Worm (Caenorhabditis elegans) whole organism, L4/young adult: ENCODE results near the gene C52B9.19.

Experiments
- W03F9.2 ChIP-seq: fragments of 150-350 bp; optimal IDR thresholded peaks from 2 replicates; lab custom pipeline; 2014; ENCODE audit warnings: missing biosample characterization, missing genetic modification characterization
- him-1 ChIP-seq: sonication (generic microtip); optimal IDR thresholded peaks from 2 replicates; lab custom pipeline; 2016; ENCODE audit warnings: missing genotype, missing genetic modification reagents, missing genetic modification characterization, missing compliant biosample characterization

DNA sequence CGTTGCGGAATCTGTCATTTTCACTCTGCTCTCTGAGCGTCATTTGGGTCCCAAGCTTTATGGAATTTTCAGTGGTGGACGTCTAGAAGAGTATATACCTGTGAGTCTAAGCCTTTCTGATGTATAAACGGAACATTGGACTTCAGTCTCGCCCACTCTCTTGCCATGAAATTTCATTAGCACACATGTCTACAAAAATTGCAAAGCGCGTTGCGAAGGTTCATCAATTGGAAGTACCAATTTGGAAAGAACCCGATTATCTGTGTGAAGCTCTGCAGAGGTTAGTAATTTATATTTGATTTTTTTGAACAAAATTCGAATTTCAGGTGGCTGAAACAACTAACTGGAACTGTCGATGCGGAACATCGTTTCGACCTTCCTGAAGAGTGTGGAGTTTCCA, 7.5 kb downstream of the C52B9.19 start:
- TF ChIP-seq W03F9.2 (tag; lab: Kevin White, UChicago) (no peak), him-1 (no peak)
